Fruit fly (Drosophila melanogaster) whole organism, pupa: ENCODE results near the gene GABA-B-R3.

Source experiments
- CG10348 ChIP-seq: fragments of 200-800 bp; sonication (Bioruptor generic); IDR thresholded peaks from 2 replicates; pipeline ENCODE4 v1.3.6; 2022; ENCODE audit warnings: missing biosample characterization, missing genetic modification characterization
- CG12605 ChIP-seq: fragments of 200-800 bp; sonication (Bioruptor generic); IDR thresholded peaks from 2 replicates; pipeline ENCODE4 v1.3.6; 2022; ENCODE audit warnings: missing biosample characterization, missing genetic modification characterization
- CG13204 ChIP-seq: fragments of 200-800 bp; sonication (Bioruptor generic); optimal IDR thresholded peaks from 2 replicates; lab custom pipeline; 2018; ENCODE audit warnings: missing biosample characterization, mild to moderate bottlenecking, missing genetic modification characterization, moderate library complexity
- CG15710 ChIP-seq: fragments of 200-800 bp; sonication (Bioruptor generic); optimal IDR thresholded peaks from 2 replicates; lab custom pipeline; 2018; ENCODE audit warnings: missing biosample characterization, mild to moderate bottlenecking, missing genetic modification characterization, moderate library complexity
- CG17806 ChIP-seq: fragments of 200-800 bp; sonication (Bioruptor generic); optimal IDR thresholded peaks from 2 replicates; lab custom pipeline; 2018; ENCODE audit warnings: missing biosample characterization, mild to moderate bottlenecking, missing genetic modification characterization, moderate library complexity
- CG32121 ChIP-seq: fragments of 200-800 bp; sonication (Bioruptor generic); IDR thresholded peaks from 2 replicates; pipeline ENCODE4 v1.3.6; 2022; ENCODE audit warnings: missing biosample characterization, missing genetic modification characterization
- CG34367 ChIP-seq: fragments of 200-800 bp; sonication (Bioruptor generic); optimal IDR thresholded peaks from 2 replicates; lab custom pipeline; 2018; ENCODE audit warnings: missing biosample characterization, mild to moderate bottlenecking, missing genetic modification characterization
- D1 ChIP-seq: fragments of 200-800 bp; sonication (Bioruptor generic); optimal IDR thresholded peaks from 2 replicates; lab custom pipeline; 2018; ENCODE audit warnings: missing biosample characterization, mild to moderate bottlenecking, missing genetic modification characterization, moderate library complexity
- EcR ChIP-seq: fragments of 200-800 bp; sonication (Bioruptor generic); optimal IDR thresholded peaks from 3 replicates; lab custom pipeline; 2019; ENCODE audit warnings: missing biosample characterization, missing genetic modification characterization, mild to moderate bottlenecking, moderate library complexity, missing genetic modification reagents
- Ets98B ChIP-seq: fragments of 200-800 bp; sonication (Bioruptor generic); IDR thresholded peaks from 2 replicates; pipeline ENCODE4 v1.3.6; 2022; ENCODE audit warnings: missing biosample characterization, missing genetic modification characterization
- Pif1A ChIP-seq: fragments of 200-800 bp; sonication (Bioruptor generic); optimal IDR thresholded peaks from 3 replicates; lab custom pipeline; 2016; ENCODE audit warnings: missing biosample characterization, missing genetic modification characterization
- Pif1B ChIP-seq: fragments of 200-800 bp; sonication (Bioruptor generic); optimal IDR thresholded peaks from 3 replicates; lab custom pipeline; 2016; ENCODE audit warnings: missing biosample characterization, missing genetic modification characterization
- Snoo ChIP-seq: fragments of 200-800 bp; sonication (Bioruptor generic); optimal IDR thresholded peaks from 3 replicates; lab custom pipeline; 2017; ENCODE audit warnings: missing biosample characterization, mild to moderate bottlenecking, missing genetic modification characterization, inconsistent platforms
- gl ChIP-seq: fragments of 200-800 bp; sonication (Bioruptor generic); optimal IDR thresholded peaks from 2 replicates; lab custom pipeline; 2018; ENCODE audit warnings: missing biosample characterization, mild to moderate bottlenecking, missing genetic modification characterization

DNA sequence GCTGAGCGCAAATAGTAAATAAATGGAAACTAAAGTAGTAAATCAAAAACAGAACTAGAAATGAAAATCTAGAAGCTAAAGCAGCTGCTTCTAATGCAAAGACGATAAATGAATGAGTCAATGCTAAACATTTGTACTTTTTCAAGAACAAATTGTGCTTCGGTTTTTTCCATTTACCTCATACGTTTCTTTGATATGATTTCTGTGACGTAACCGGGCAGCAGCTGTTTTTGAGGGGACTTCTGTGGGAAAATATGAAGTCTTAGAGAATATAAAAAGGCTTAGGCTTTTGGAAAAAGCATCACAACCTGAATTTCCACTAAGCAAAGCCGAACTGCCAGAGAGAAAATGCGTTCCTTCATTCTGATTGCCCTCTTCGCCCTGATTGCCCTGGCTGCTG, 23.5 kb downstream of the GABA-B-R3 start, which contains the start of gene CG12506:
- TF ChIP-seq Ets98B (GFP tag; lab: Robert Waterston, UW) = no peak
- TF ChIP-seq CG34367 = no peak
- no peak for TF ChIP-seq CG13204
- TF ChIP-seq CG17806 = no peak
- TF ChIP-seq Pif1B (GFP tag; lab: Kevin White, UChicago) = no peak
- no peak for TF ChIP-seq gl (tag; lab: Kevin White, UChicago)
- TF ChIP-seq EcR (GFP tag; lab: Kevin White, UChicago) = no peak
- TF ChIP-seq Snoo (tag; lab: Kevin White, UChicago) = no peak
- no peak for TF ChIP-seq Pif1A (GFP tag; lab: Kevin White, UChicago)
- TF ChIP-seq CG15710 (tag; lab: Kevin White, UChicago) = no peak
- no peak for TF ChIP-seq D1 (tag; lab: Kevin White, UChicago)
- TF ChIP-seq CG32121 (GFP tag; lab: Robert Waterston, UW) = no peak
- no peak for TF ChIP-seq CG12605 (GFP tag; lab: Robert Waterston, UW)
- no peak for TF ChIP-seq CG10348
